Fruit fly (Drosophila melanogaster): ENCODE results near the gene Ctr1A.

dm6 chrX:6614266-6614665, 47.2 kb upstream of the Ctr1A start:
- TF ChIP-seq psq (optimal IDR thresholded peaks at IDR 0.05) (no peak), Myc (optimal IDR thresholded peaks at IDR 0.05) (no peak), h (optimal IDR thresholded peaks at IDR 0.05) (no peak), insv (optimal IDR thresholded peaks at IDR 0.05) (no peak), Sin3A (optimal IDR thresholded peaks at IDR 0.05) (no peak)
